Worm (Caenorhabditis elegans) whole organism, L3 larva: ENCODE data around the gene F22B3.7.
A peak's percentile ranks its signal among the peaks of the same experiment; 100 is the strongest.
"Not testable (repeated sequence)": the region's sequence is repeated elsewhere in the genome, so short reads cannot be mapped to it uniquely, and the experiment has no call there.

Source experiments
- ZK546.5 ChIP-seq: sonication (generic microtip); optimal IDR thresholded peaks from 2 replicates; lab custom pipeline; 2017; ENCODE audit warnings: missing biosample characterization, missing genetic modification characterization
- aly-2 ChIP-seq: fragments of 150-350 bp; optimal IDR thresholded peaks from 2 replicates; lab custom pipeline; 2014; ENCODE audit warnings: missing biosample characterization, missing genetic modification characterization
- ceh-28 ChIP-seq: fragments of 150-350 bp; optimal IDR thresholded peaks from 2 replicates; lab custom pipeline; 2014; ENCODE audit warnings: missing biosample characterization, missing genetic modification reagents, missing genetic modification characterization
- ceh-82 ChIP-seq: fragments of 150-350 bp; optimal IDR thresholded peaks from 2 replicates; lab custom pipeline; 2014; ENCODE audit warnings: missing biosample characterization, missing genetic modification characterization
- ceh-9 ChIP-seq: sonication (generic microtip); optimal IDR thresholded peaks from 2 replicates; lab custom pipeline; 2018; ENCODE audit warnings: missing biosample characterization, missing genetic modification characterization
- daf-12 ChIP-seq: fragments of 150-350 bp; optimal IDR thresholded peaks from 2 replicates; lab custom pipeline; 2014; ENCODE audit warnings: missing biosample characterization, missing genetic modification reagents, missing genetic modification characterization
- egl-27 ChIP-seq: sonication (generic microtip); optimal IDR thresholded peaks from 4 replicates; lab custom pipeline; 2017; ENCODE audit warnings: missing biosample characterization, missing genetic modification reagents, missing genetic modification characterization
- egl-5 ChIP-seq: fragments of 150-350 bp; optimal IDR thresholded peaks from 2 replicates; lab custom pipeline; 2017; ENCODE audit warnings: missing biosample characterization, missing genetic modification reagents, missing genetic modification characterization, inconsistent platforms
- elt-2 ChIP-seq: sonication (generic microtip); optimal IDR thresholded peaks from 2 replicates; lab custom pipeline; 2016; ENCODE audit warnings: missing genetic modification reagents, mild to moderate bottlenecking, missing genetic modification characterization, missing compliant biosample characterization
- elt-3 ChIP-seq, 3 experiments: fragments of 150-350 bp in 1 of 3; sonication (generic microtip) in 2 of 3; optimal IDR thresholded peaks; 2 replicates in 2 of 3; 4 replicates in 1 of 3; lab custom pipeline; 2014 to 2017; ENCODE audit warnings: missing biosample characterization in 3 of 3, missing genetic modification characterization in 3 of 3
- eor-1 ChIP-seq, 2 experiments: fragments of 150-350 bp; optimal IDR thresholded peaks; 2 replicates each; lab custom pipeline; 2014 to 2018; ENCODE audit warnings: missing biosample characterization in 2 of 2, missing genetic modification characterization in 2 of 2
- fkh-2 ChIP-seq: fragments of 150-350 bp; optimal IDR thresholded peaks from 2 replicates; lab custom pipeline; 2014; ENCODE audit warnings: missing biosample characterization, missing genetic modification reagents, missing genetic modification characterization
- hmg-11 ChIP-seq: sonication (generic microtip); optimal IDR thresholded peaks from 2 replicates; lab custom pipeline; 2016; ENCODE audit warnings: missing genetic modification characterization, missing compliant biosample characterization
- jun-1 ChIP-seq: fragments of 150-350 bp; optimal IDR thresholded peaks from 2 replicates; lab custom pipeline; 2014; ENCODE audit warnings: missing biosample characterization, missing genetic modification reagents, missing genetic modification characterization
- lsy-12 ChIP-seq: sonication (generic microtip); optimal IDR thresholded peaks from 2 replicates; lab custom pipeline; 2016; ENCODE audit warnings: mild to moderate bottlenecking, missing genetic modification characterization, missing compliant biosample characterization
- mml-1 ChIP-seq: fragments of 150-350 bp; sonication (generic microtip); optimal IDR thresholded peaks from 3 replicates; lab custom pipeline; 2014; ENCODE audit warnings: missing biosample characterization, missing genetic modification characterization
- nfya-1 ChIP-seq: sonication (generic microtip); optimal IDR thresholded peaks from 2 replicates; lab custom pipeline; 2017; ENCODE audit warnings: missing genetic modification characterization, mild to moderate bottlenecking, missing compliant biosample characterization, antibody characterized with exemption, moderate library complexity; ENCODE audit not compliant: insufficient read depth
- nhr-237 ChIP-seq: fragments of 150-350 bp; optimal IDR thresholded peaks from 2 replicates; lab custom pipeline; 2014; ENCODE audit warnings: missing biosample characterization, missing genetic modification characterization
- nhr-25 ChIP-seq: sonication (generic microtip); optimal IDR thresholded peaks from 2 replicates; lab custom pipeline; 2017; ENCODE audit warnings: missing biosample characterization, missing genetic modification characterization
- nhr-28 ChIP-seq: fragments of 150-350 bp; optimal IDR thresholded peaks from 2 replicates; lab custom pipeline; 2014; ENCODE audit warnings: missing biosample characterization, missing genetic modification characterization
- nhr-43 ChIP-seq: sonication (generic microtip); optimal IDR thresholded peaks from 2 replicates; lab custom pipeline; 2016; ENCODE audit warnings: mild to moderate bottlenecking, missing genetic modification characterization, missing compliant biosample characterization; ENCODE audit not compliant: poor library complexity, severe bottlenecking
- nhr-67 ChIP-seq: fragments of 150-350 bp; optimal IDR thresholded peaks from 2 replicates; lab custom pipeline; 2014; ENCODE audit warnings: missing biosample characterization, missing genetic modification characterization
- pha-4 ChIP-seq: fragments of 150-350 bp; optimal IDR thresholded peaks from 2 replicates; lab custom pipeline; 2014; ENCODE audit warnings: missing biosample characterization, missing genetic modification reagents, missing genetic modification characterization
- snpc-4 ChIP-seq: fragments of 150-350 bp; optimal IDR thresholded peaks from 2 replicates; lab custom pipeline; 2014; ENCODE audit warnings: missing biosample characterization, missing genetic modification characterization
- tbx-2 ChIP-seq: sonication (generic microtip); optimal IDR thresholded peaks from 2 replicates; lab custom pipeline; 2016; ENCODE audit warnings: mild to moderate bottlenecking, missing genetic modification characterization, missing compliant biosample characterization
- unc-62 ChIP-seq: fragments of 150-350 bp; sonication (generic microtip); optimal IDR thresholded peaks from 4 replicates; lab custom pipeline; 2014; ENCODE audit warnings: missing biosample characterization, missing genetic modification reagents, missing genetic modification characterization
- zag-1 ChIP-seq: fragments of 150-350 bp; optimal IDR thresholded peaks from 2 replicates; lab custom pipeline; 2014; ENCODE audit warnings: missing biosample characterization, missing genetic modification characterization
- ztf-4 ChIP-seq: fragments of 150-350 bp; optimal IDR thresholded peaks from 2 replicates; lab custom pipeline; 2014; ENCODE audit warnings: missing biosample characterization, missing genetic modification characterization

The F22B3.7 gene

DNA sequence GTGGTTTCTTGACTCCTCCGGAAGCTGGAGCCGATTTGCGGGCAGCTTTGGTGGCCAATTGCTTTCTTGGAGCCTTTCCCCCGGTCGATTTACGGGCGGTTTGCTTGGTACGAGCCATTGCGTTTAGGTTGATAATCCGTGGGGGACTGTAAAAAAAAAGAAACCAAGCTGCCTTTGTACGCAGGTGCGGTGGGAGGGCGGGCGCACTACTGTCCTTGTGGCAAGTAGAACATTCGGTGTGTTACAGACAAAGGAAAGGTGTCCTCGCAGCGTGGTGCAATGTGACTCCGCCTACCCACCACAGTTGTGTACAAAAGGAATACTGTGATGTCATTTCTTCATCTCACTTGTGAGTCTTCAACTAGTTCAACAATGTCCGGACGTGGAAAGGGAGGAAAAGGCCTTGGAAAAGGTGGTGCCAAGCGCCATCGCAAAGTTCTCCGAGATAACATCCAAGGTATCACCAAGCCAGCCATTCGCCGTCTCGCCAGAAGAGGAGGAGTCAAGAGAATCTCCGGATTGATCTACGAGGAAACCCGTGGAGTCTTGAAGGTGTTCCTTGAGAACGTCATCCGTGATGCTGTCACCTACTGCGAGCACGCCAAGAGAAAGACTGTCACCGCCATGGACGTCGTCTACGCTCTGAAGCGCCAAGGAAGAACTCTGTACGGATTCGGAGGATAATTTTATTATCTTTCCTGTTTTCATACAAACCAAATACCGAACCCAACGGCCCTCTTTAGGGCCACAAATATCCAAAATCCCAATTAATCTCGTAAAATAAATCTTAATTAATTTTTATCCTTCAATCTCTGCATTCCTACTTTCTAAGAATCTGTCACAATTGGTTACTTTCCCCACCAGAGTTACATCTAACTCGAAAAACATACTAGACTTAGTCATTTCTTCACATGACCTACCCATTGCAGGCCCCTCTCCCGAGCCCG, 14.6 kb downstream of the F22B3.7 start, which contains the start of the genes his-63 and his-64:
Gene his-63, minus strand, starts transcription at position 118 of the 947 bp plus-strand sequence.
Gene his-64, plus strand, starts transcription at position 373 of the 947 bp plus-strand sequence.
- TF ChIP-seq nhr-25 (tag; lab: Kevin White, UChicago): peak; percentile 23

ce11 chrIV:11403288-11403991, 18.2 kb downstream of the F22B3.7 start, which contains the start of the genes memi-3 and cyp-31A2:
Gene memi-3 (minus strand): TSS chrIV:11403338.
Gene cyp-31A2 (plus strand): TSS chrIV:11403961.
- TF ChIP-seq tbx-2 (tag; lab: Kevin White, UChicago) (no peak), ztf-4 (no peak), ceh-28 (tag; lab: Kevin White, UChicago) (no peak), pha-4 (tag; lab: Kevin White, UChicago) (no peak), unc-62 (GFP tag; lab: Kevin White, UChicago) (no peak), nhr-43 (tag; lab: Kevin White, UChicago) (no peak), zag-1 (tag; lab: Kevin White, UChicago) (no peak), ZK546.5 (tag; lab: Kevin White, UChicago) (no peak), elt-3 (tag; optimal IDR thresholded peaks at IDR 0.05; lab: Kevin White, UChicago) (no peak), ceh-82 (tag; lab: Kevin White, UChicago) (no peak), snpc-4 (tag; lab: Kevin White, UChicago) (no peak), jun-1 (tag; lab: Kevin White, UChicago) (no peak), aly-2 (no peak)

ce11 chrIV:11401482-11401881, 20.1 kb downstream of the F22B3.7 start:
- no peak for TF ChIP-seq ceh-9 (tag; lab: Kevin White, UChicago)

ce11 chrIV:11398267-11398825, 23.2 kb downstream of the F22B3.7 start, which contains the start of gene dsl-6:
Gene dsl-6 (minus strand): TSS chrIV:11398317.
- not testable (repeated sequence) for TF ChIP-seq elt-2 (tag; lab: Kevin White, UChicago); ceh-28 (tag; lab: Kevin White, UChicago); eor-1 (tag; optimal IDR thresholded peaks at IDR 0.05; lab: Kevin White, UChicago)

- no peak for TF ChIP-seq egl-27 (tag; lab: Kevin White, UChicago)
- TF ChIP-seq egl-5 (tag; lab: Kevin White, UChicago): no peak
- TF ChIP-seq ztf-4: no peak
- no peak for TF ChIP-seq nhr-28
- TF ChIP-seq lsy-12 (tag; lab: Kevin White, UChicago): no peak
- TF ChIP-seq nhr-25 (tag; lab: Kevin White, UChicago): no peak
- TF ChIP-seq nhr-237: no peak
- TF ChIP-seq nhr-43 (tag; lab: Kevin White, UChicago): no peak
- no peak for TF ChIP-seq daf-12 (tag; lab: Kevin White, UChicago)
- no peak for TF ChIP-seq mml-1
- no peak for TF ChIP-seq snpc-4 (tag; lab: Kevin White, UChicago)
- TF ChIP-seq fkh-2 (tag; lab: Kevin White, UChicago): no peak
- TF ChIP-seq nhr-67 (tag; lab: Kevin White, UChicago): no peak
- TF ChIP-seq tbx-2 (tag; lab: Kevin White, UChicago): no peak
- no peak for TF ChIP-seq hmg-11 (tag; lab: Kevin White, UChicago)
- no peak for TF ChIP-seq nfya-1
- TF ChIP-seq elt-2 (tag; lab: Kevin White, UChicago): no peak
- TF ChIP-seq, all 47 proteins: peak for 0
These were observed 27.4 kb downstream of the F22B3.7 start, which contains the start of gene tag-89 for ce11 chrIV:11394243-11394642. Gene tag-89 (plus strand): TSS chrIV:11394543.
